Worm (Caenorhabditis elegans) whole organism, young adult: Measurements from ENCODE around the gene AH6.3.

Experiments used
- B0019.2 ChIP-seq: fragments of 200-800 bp; sonication (Bioruptor generic); conservative IDR thresholded peaks from 2 replicates; pipeline ENCODE4 v1.3.6; 2022; ENCODE audit warnings: missing genetic modification reagents, missing genetic modification characterization, missing compliant biosample characterization
- D2030.7 ChIP-seq: fragments of 200-800 bp; sonication (Bioruptor generic); IDR thresholded peaks from 2 replicates; pipeline ENCODE4 v1.3.6; 2022; ENCODE audit warnings: missing genetic modification reagents, missing genetic modification characterization, missing compliant biosample characterization
- F37B4.10 ChIP-seq: fragments of 200-800 bp; sonication (Bioruptor generic); IDR thresholded peaks from 2 replicates; pipeline ENCODE4 v1.3.6; 2022; ENCODE audit warnings: missing genetic modification characterization, missing compliant biosample characterization
- F57C9.4 ChIP-seq: sonication (generic microtip); optimal IDR thresholded peaks from 2 replicates; lab custom pipeline; 2017; ENCODE audit warnings: mild to moderate bottlenecking, missing genetic modification characterization, missing compliant biosample characterization
- T07F8.4 ChIP-seq: sonication (generic microtip); optimal IDR thresholded peaks from 2 replicates; lab custom pipeline; 2016; ENCODE audit warnings: mild to moderate bottlenecking, missing genetic modification characterization, moderate library complexity, missing compliant biosample characterization
- Y53G8AR.9 ChIP-seq: fragments of 200-800 bp; sonication (Bioruptor generic); conservative IDR thresholded peaks from 2 replicates; pipeline ENCODE4 v1.3.6; 2022; ENCODE audit warnings: missing genetic modification reagents, missing genetic modification characterization, missing compliant biosample characterization
- Y56A3A.18 ChIP-seq: fragments of 200-800 bp; sonication (Bioruptor generic); IDR thresholded peaks from 2 replicates; pipeline ENCODE4 v1.3.6; 2022; ENCODE audit warnings: missing genetic modification reagents, missing genetic modification characterization, missing compliant biosample characterization
- Y79H2A.3 ChIP-seq: fragments of 200-800 bp; sonication (Bioruptor generic); conservative IDR thresholded peaks from 2 replicates; pipeline ENCODE4 v1.3.6; 2022; ENCODE audit warnings: missing genetic modification reagents, missing genetic modification characterization, missing compliant biosample characterization
- Y95B8A.8 ChIP-seq: fragments of 200-800 bp; sonication (Bioruptor generic); IDR thresholded peaks from 2 replicates; pipeline ENCODE4 v1.3.6; 2022; ENCODE audit warnings: missing genetic modification reagents, missing genetic modification characterization, missing compliant biosample characterization
- akir-1 ChIP-seq: fragments of 200-800 bp; sonication (Bioruptor generic); optimal IDR thresholded peaks from 2 replicates; lab custom pipeline; 2018; ENCODE audit warnings: mild to moderate bottlenecking, missing genetic modification characterization, moderate library complexity, missing compliant biosample characterization
- atf-7 ChIP-seq: sonication (generic microtip); optimal IDR thresholded peaks from 2 replicates; lab custom pipeline; 2017; ENCODE audit warnings: mild to moderate bottlenecking, missing genetic modification characterization, missing compliant biosample characterization
- attf-5 ChIP-seq: fragments of 200-800 bp; sonication (Bioruptor generic); optimal IDR thresholded peaks from 2 replicates; lab custom pipeline; 2018; ENCODE audit warnings: mild to moderate bottlenecking, missing genetic modification characterization, missing compliant biosample characterization
- attf-6 ChIP-seq: fragments of 200-800 bp; sonication (Bioruptor generic); IDR thresholded peaks from 2 replicates; pipeline ENCODE4 v1.3.6; 2022; ENCODE audit warnings: missing genetic modification reagents, missing genetic modification characterization, missing compliant biosample characterization
- cebp-1 ChIP-seq, 2 experiments: fragments of 200-800 bp in 1 of 2; sonication (Bioruptor generic) in 1 of 2; sonication (generic microtip) in 1 of 2; IDR thresholded peaks in 1 of 2; optimal IDR thresholded peaks in 1 of 2; 2 replicates each; pipeline versions ENCODE4 v1.3.6 to Lab custom; 2017 to 2022; ENCODE audit warnings: missing compliant biosample characterization in 2 of 2, missing genetic modification characterization in 2 of 2, mild to moderate bottlenecking in 1 of 2, missing genetic modification reagents in 1 of 2, moderate library complexity in 1 of 2
- ceh-40 ChIP-seq: fragments of 200-800 bp; sonication (Bioruptor generic); IDR thresholded peaks from 2 replicates; pipeline ENCODE4 v1.3.6; 2022; ENCODE audit warnings: missing genetic modification characterization, missing compliant biosample characterization
- ceh-58 ChIP-seq: fragments of 200-800 bp; sonication (Bioruptor generic); IDR thresholded peaks from 2 replicates; pipeline ENCODE4 v1.3.6; 2022; ENCODE audit warnings: missing genetic modification characterization, missing compliant biosample characterization
- dox-1 ChIP-seq: fragments of 200-800 bp; sonication (Bioruptor generic); IDR thresholded peaks from 2 replicates; pipeline ENCODE4 v1.3.6; 2022; ENCODE audit warnings: missing genetic modification reagents, missing genetic modification characterization, missing compliant biosample characterization
- ekl-4 ChIP-seq: fragments of 200-800 bp; sonication (Bioruptor generic); IDR thresholded peaks from 2 replicates; pipeline ENCODE4 v1.3.6; 2022; ENCODE audit warnings: missing genetic modification reagents, missing genetic modification characterization, missing compliant biosample characterization
- fkh-3 ChIP-seq: sonication (generic microtip); optimal IDR thresholded peaks from 2 replicates; lab custom pipeline; 2016; ENCODE audit warnings: mild to moderate bottlenecking, missing genetic modification characterization, missing compliant biosample characterization
- hlh-12 ChIP-seq: sonication (generic microtip); optimal IDR thresholded peaks from 2 replicates; lab custom pipeline; 2016; ENCODE audit warnings: missing genetic modification characterization, missing compliant biosample characterization
- hlh-26 ChIP-seq: fragments of 200-800 bp; sonication (Bioruptor generic); conservative IDR thresholded peaks from 2 replicates; pipeline ENCODE4 v1.3.6; 2022; ENCODE audit warnings: missing genetic modification reagents, missing genetic modification characterization, missing compliant biosample characterization
- hmg-1.2 ChIP-seq: fragments of 200-800 bp; sonication (Bioruptor generic); IDR thresholded peaks from 2 replicates; pipeline ENCODE4 v1.3.6; 2022; ENCODE audit warnings: missing genetic modification reagents, missing genetic modification characterization, missing compliant biosample characterization
- hsf-1 ChIP-seq: fragments of 200-800 bp; sonication (Bioruptor generic); IDR thresholded peaks from 2 replicates; pipeline ENCODE4 v1.3.6; 2022; ENCODE audit warnings: missing genetic modification reagents, missing genetic modification characterization, missing compliant biosample characterization
- lag-1 ChIP-seq: fragments of 200-800 bp; sonication (Bioruptor generic); IDR thresholded peaks from 2 replicates; pipeline ENCODE4 v1.3.6; 2022; ENCODE audit warnings: missing genetic modification reagents, missing genetic modification characterization, missing compliant biosample characterization
- let-526 ChIP-seq: fragments of 200-800 bp; sonication (Bioruptor generic); IDR thresholded peaks from 2 replicates; pipeline ENCODE4 v1.3.6; 2022; ENCODE audit warnings: missing genetic modification reagents, missing genetic modification characterization, missing compliant biosample characterization
- lin-40 ChIP-seq: sonication (generic microtip); optimal IDR thresholded peaks from 2 replicates; lab custom pipeline; 2016; ENCODE audit warnings: missing genetic modification characterization, mild to moderate bottlenecking, missing compliant biosample characterization, missing genotype, missing genetic modification reagents
- lin-54 ChIP-seq: fragments of 200-800 bp; sonication (Bioruptor generic); optimal IDR thresholded peaks from 2 replicates; lab custom pipeline; 2018; ENCODE audit warnings: mild to moderate bottlenecking, missing genetic modification characterization, missing compliant biosample characterization
- madf-10 ChIP-seq: sonication (generic microtip); optimal IDR thresholded peaks from 2 replicates; lab custom pipeline; 2016; ENCODE audit warnings: mild to moderate bottlenecking, missing genetic modification characterization, missing compliant biosample characterization
- madf-8 ChIP-seq: fragments of 200-800 bp; sonication (Bioruptor generic); conservative IDR thresholded peaks from 2 replicates; pipeline ENCODE4 v1.3.6; 2022; ENCODE audit warnings: missing genetic modification reagents, missing genetic modification characterization, missing compliant biosample characterization
- mel-28 ChIP-seq: sonication (generic microtip); optimal IDR thresholded peaks from 2 replicates; lab custom pipeline; 2016; ENCODE audit warnings: borderline replicate concordance, mild to moderate bottlenecking, missing genetic modification characterization, missing compliant biosample characterization
- mxl-1 ChIP-seq: sonication (generic microtip); optimal IDR thresholded peaks from 2 replicates; lab custom pipeline; 2016; ENCODE audit warnings: missing genetic modification characterization, missing compliant biosample characterization
- nfya-2 ChIP-seq: fragments of 200-800 bp; sonication (Bioruptor generic); IDR thresholded peaks from 2 replicates; pipeline ENCODE4 v1.3.6; 2022; ENCODE audit warnings: missing genetic modification reagents, missing genetic modification characterization, missing compliant biosample characterization
- nfyb-1 ChIP-seq: fragments of 200-800 bp; sonication (Bioruptor generic); IDR thresholded peaks from 2 replicates; pipeline ENCODE4 v1.3.6; 2022; ENCODE audit warnings: missing genetic modification reagents, missing genetic modification characterization, missing compliant biosample characterization
- nhr-179 ChIP-seq: sonication (generic microtip); optimal IDR thresholded peaks from 2 replicates; lab custom pipeline; 2016; ENCODE audit warnings: mild to moderate bottlenecking, missing genetic modification characterization, missing compliant biosample characterization
- rec-8 ChIP-seq, 2 experiments: sonication (generic microtip); optimal IDR thresholded peaks; 2 replicates each; lab custom pipeline; 2016; ENCODE audit warnings: mild to moderate bottlenecking in 2 of 2, missing genetic modification characterization in 2 of 2, missing genetic modification reagents in 2 of 2, missing genotype in 2 of 2, missing biosample characterization in 1 of 2, missing compliant biosample characterization in 1 of 2, moderate library complexity in 1 of 2
- sdz-38 ChIP-seq: sonication (generic microtip); optimal IDR thresholded peaks from 2 replicates; lab custom pipeline; 2016; ENCODE audit warnings: missing genotype, missing genetic modification characterization, missing compliant biosample characterization
- sea-2 ChIP-seq: fragments of 200-800 bp; sonication (Bioruptor generic); IDR thresholded peaks from 2 replicates; pipeline ENCODE4 v1.3.6; 2022; ENCODE audit warnings: missing genetic modification characterization, missing compliant biosample characterization
- snpc-1.3 ChIP-seq: sonication (generic microtip); optimal IDR thresholded peaks from 2 replicates; lab custom pipeline; 2017; ENCODE audit warnings: missing genetic modification characterization, mild to moderate bottlenecking, missing compliant biosample characterization, antibody characterized with exemption, moderate library complexity, missing genotype, missing genetic modification reagents; ENCODE audit not compliant: insufficient read depth
- somi-1 ChIP-seq: fragments of 200-800 bp; sonication (Bioruptor generic); optimal IDR thresholded peaks from 2 replicates; lab custom pipeline; 2018; ENCODE audit warnings: mild to moderate bottlenecking, missing genetic modification characterization, missing compliant biosample characterization
- sptf-2 ChIP-seq: fragments of 200-800 bp; sonication (Bioruptor generic); optimal IDR thresholded peaks from 2 replicates; lab custom pipeline; 2018; ENCODE audit warnings: mild to moderate bottlenecking, missing genetic modification characterization, missing compliant biosample characterization
- tbx-9 ChIP-seq: sonication (generic microtip); optimal IDR thresholded peaks from 2 replicates; lab custom pipeline; 2016; ENCODE audit warnings: borderline replicate concordance, missing genetic modification characterization, inconsistent platforms, missing compliant biosample characterization
- tlf-1 ChIP-seq: fragments of 200-800 bp; sonication (Bioruptor generic); optimal IDR thresholded peaks from 2 replicates; lab custom pipeline; 2018; ENCODE audit warnings: mild to moderate bottlenecking, missing genetic modification characterization, missing compliant biosample characterization
- unc-130 ChIP-seq: sonication (generic microtip); optimal IDR thresholded peaks from 2 replicates; lab custom pipeline; 2016; ENCODE audit warnings: missing genetic modification reagents, missing genetic modification characterization, missing compliant biosample characterization
- unc-62 ChIP-seq: fragments of 150-350 bp; optimal IDR thresholded peaks from 2 replicates; lab custom pipeline; 2014; ENCODE audit warnings: missing biosample characterization, missing genetic modification reagents, missing genetic modification characterization
- zfh-2 ChIP-seq: fragments of 200-800 bp; sonication (Bioruptor generic); conservative IDR thresholded peaks from 2 replicates; pipeline ENCODE4 v1.3.6; 2022; ENCODE audit warnings: missing genetic modification reagents, missing genetic modification characterization, missing compliant biosample characterization
- zim-3 ChIP-seq: sonication (generic microtip); optimal IDR thresholded peaks from 2 replicates; lab custom pipeline; 2017; ENCODE audit warnings: mild to moderate bottlenecking, missing genetic modification characterization, moderate library complexity, missing compliant biosample characterization
- ztf-26 ChIP-seq: sonication (generic microtip); optimal IDR thresholded peaks from 2 replicates; lab custom pipeline; 2017; ENCODE audit warnings: missing genetic modification characterization, missing compliant biosample characterization
- ztf-28 ChIP-seq: fragments of 200-800 bp; sonication (Bioruptor generic); IDR thresholded peaks from 2 replicates; pipeline ENCODE4 v1.3.6; 2022; ENCODE audit warnings: missing genetic modification reagents, missing genetic modification characterization, missing compliant biosample characterization
- ztf-6 ChIP-seq: fragments of 200-800 bp; sonication (Bioruptor generic); IDR thresholded peaks from 2 replicates; pipeline ENCODE4 v1.3.6; 2022; ENCODE audit warnings: missing genetic modification reagents, missing genetic modification characterization, missing compliant biosample characterization

The AH6.3 gene

ce11 chrII:9500926-9501325, 17.9 kb upstream of the AH6.3 start (continued):
- TF ChIP-seq ceh-40, result no peak
- no peak for TF ChIP-seq snpc-1.3 (tag; lab: Kevin White, UChicago)
- TF ChIP-seq cebp-1 (GFP tag; IDR thresholded peaks at IDR 0.05; lab: Robert Waterston, UW), result no peak
- TF ChIP-seq cebp-1 (tag; optimal IDR thresholded peaks at IDR 0.05; lab: Kevin White, UChicago), result peak; percentile 69
- no peak for TF ChIP-seq akir-1 (GFP tag; lab: Kevin White, UChicago)
- no peak for TF ChIP-seq lag-1 (GFP tag; lab: Robert Waterston, UW)
- TF ChIP-seq attf-6 (GFP tag; lab: Robert Waterston, UW), result no peak
- no peak for TF ChIP-seq ceh-58
- TF ChIP-seq zim-3 (tag; lab: Kevin White, UChicago), result no peak
- TF ChIP-seq nhr-179, result no peak
- TF ChIP-seq tlf-1, result no peak
- TF ChIP-seq unc-130 (GFP tag; lab: Kevin White, UChicago), result no peak
- TF ChIP-seq lin-54, result no peak
- no peak for TF ChIP-seq ztf-6
- TF ChIP-seq dox-1, result no peak
- TF ChIP-seq hsf-1 (GFP tag; lab: Robert Waterston, UW), result no peak
- TF ChIP-seq mel-28, result no peak
- no peak for TF ChIP-seq Y53G8AR.9
- TF ChIP-seq Y56A3A.18, result 0 out of 2 replicates have a peak, but pooled peaks have one; percentile 14
- TF ChIP-seq madf-10 (tag; lab: Kevin White, UChicago), result peak; percentile 47
- TF ChIP-seq sdz-38 (tag; lab: Kevin White, UChicago), result no peak
- no peak for TF ChIP-seq sea-2 (GFP tag; lab: Robert Waterston, UW)
- TF ChIP-seq hlh-12, result no peak
- peak; percentile 84 for TF ChIP-seq atf-7 (tag; lab: Kevin White, UChicago)
- no peak for TF ChIP-seq fkh-3
- TF ChIP-seq attf-5, result no peak
- no peak for TF ChIP-seq F57C9.4 (tag; lab: Kevin White, UChicago)
- no peak for TF ChIP-seq ztf-28 (GFP tag; lab: Robert Waterston, UW)
- peak; percentile 24 for TF ChIP-seq lin-40 (tag; lab: Kevin White, UChicago)
- TF ChIP-seq F37B4.10 (GFP tag; lab: Robert Waterston, UW), result no peak
- TF ChIP-seq B0019.2, result no peak
- TF ChIP-seq T07F8.4 (tag; lab: Kevin White, UChicago), result no peak
- TF ChIP-seq sptf-2 (GFP tag; lab: Kevin White, UChicago), result no peak
- TF ChIP-seq ztf-26 (tag; lab: Kevin White, UChicago), result no peak
- no peak for TF ChIP-seq unc-62 (GFP tag; lab: Kevin White, UChicago)
- no peak for TF ChIP-seq tbx-9
- no peak for TF ChIP-seq madf-8 (GFP tag; lab: Robert Waterston, UW)
- no peak for TF ChIP-seq mxl-1 (tag; lab: Kevin White, UChicago)
- TF ChIP-seq nfya-2 (GFP tag; lab: Robert Waterston, UW), result no peak
- no peak for TF ChIP-seq Y79H2A.3
- TF ChIP-seq zfh-2, result no peak
- no peak for TF ChIP-seq somi-1 (GFP tag; lab: Kevin White, UChicago)
- no peak for TF ChIP-seq ekl-4 (GFP tag; lab: Robert Waterston, UW)
- TF ChIP-seq hmg-1.2 (GFP tag; lab: Robert Waterston, UW), result no peak
- no peak for TF ChIP-seq nfyb-1
- peak; percentile 69; the same call in 1 of the 2 replicates for TF ChIP-seq Y95B8A.8 (GFP tag; lab: Robert Waterston, UW)
- no peak for TF ChIP-seq D2030.7 (GFP tag; lab: Robert Waterston, UW)
- TF ChIP-seq let-526, result peak; percentile 54; the same call in 1 of the 2 replicates
- TF ChIP-seq rec-8 (tag; optimal IDR thresholded peaks at IDR 0.05; lab: Kevin White, UChicago), result no peak
- no peak for TF ChIP-seq hlh-26
